Worm (Caenorhabditis elegans): ENCODE data around the gene txbp-3.
A peak's percentile ranks its signal among the peaks of the same experiment; 100 is the strongest.

The txbp-3 gene

ce11 chrIII:5012460-5012859 is 34.8 kb downstream of the txbp-3 start:
- TF ChIP-seq nhr-25 (tag; optimal IDR thresholded peaks at IDR 0.05) (no peak), ceh-82 (tag; optimal IDR thresholded peaks at IDR 0.05) (no peak), nhr-21 (tag; optimal IDR thresholded peaks at IDR 0.05) (no peak), nhr-12 (tag; optimal IDR thresholded peaks at IDR 0.05) (no peak), sma-9 (GFP tag; optimal IDR thresholded peaks at IDR 0.05) (no peak), sma-9 (tag; optimal IDR thresholded peaks at IDR 0.05) (no peak), lin-39 (tag; optimal IDR thresholded peaks at IDR 0.05) (no peak), ztf-4 (tag; optimal IDR thresholded peaks at IDR 0.05) (no peak), mdl-1 (tag; optimal IDR thresholded peaks at IDR 0.05) (no peak), unc-39 (tag; optimal IDR thresholded peaks at IDR 0.05) (no peak), ztf-11 (tag; optimal IDR thresholded peaks at IDR 0.05) (no peak), blmp-1 (tag; optimal IDR thresholded peaks at IDR 0.05; ENCODE audit: insufficient read depth) (no peak)

- TF ChIP-seq aly-2 (tag; optimal IDR thresholded peaks at IDR 0.05) (no peak), nhr-129 (tag; optimal IDR thresholded peaks at IDR 0.05) (no peak), mdl-1 (tag; optimal IDR thresholded peaks at IDR 0.05) (no peak), gmeb-1 (tag; optimal IDR thresholded peaks at IDR 0.05) (no peak), snpc-4 (tag; optimal IDR thresholded peaks at IDR 0.05) (no peak), ceh-16 (tag; optimal IDR thresholded peaks at IDR 0.05) (no peak), nhr-6 (tag; optimal IDR thresholded peaks at IDR 0.05) (no peak), R02D3.7 (tag; optimal IDR thresholded peaks at IDR 0.05) (no peak), nhr-77 (tag; optimal IDR thresholded peaks at IDR 0.05) (no peak), alr-1 (tag; optimal IDR thresholded peaks at IDR 0.05) (no peak), lin-39 (tag; optimal IDR thresholded peaks at IDR 0.05) (no peak), skn-1 (tag; optimal IDR thresholded peaks at IDR 0.05) (no peak), sma-3 (GFP tag; optimal IDR thresholded peaks at IDR 0.05) (no peak), lin-13 (GFP tag; optimal IDR thresholded peaks at IDR 0.05) (no peak), ztf-4 (tag; optimal IDR thresholded peaks at IDR 0.05) (no peak), sem-4 (tag; optimal IDR thresholded peaks at IDR 0.05) (no peak), C34F6.9 (tag; optimal IDR thresholded peaks at IDR 0.05) (no peak)
These were observed 36.5 kb downstream of the txbp-3 start for ce11 chrIII:5010723-5011122.

- TF ChIP-seq blmp-1 (tag; optimal IDR thresholded peaks at IDR 0.05; ENCODE audit: insufficient read depth), result no peak
- peak; percentile 2 for TF ChIP-seq aly-2 (tag; optimal IDR thresholded peaks at IDR 0.05)
These were observed 38.5 kb downstream of the txbp-3 start, which contains the start of gene R144.11 for ce11 chrIII:5008730-5009129. Gene R144.11, minus strand, starts transcription at chrIII:5008830.

DNA sequence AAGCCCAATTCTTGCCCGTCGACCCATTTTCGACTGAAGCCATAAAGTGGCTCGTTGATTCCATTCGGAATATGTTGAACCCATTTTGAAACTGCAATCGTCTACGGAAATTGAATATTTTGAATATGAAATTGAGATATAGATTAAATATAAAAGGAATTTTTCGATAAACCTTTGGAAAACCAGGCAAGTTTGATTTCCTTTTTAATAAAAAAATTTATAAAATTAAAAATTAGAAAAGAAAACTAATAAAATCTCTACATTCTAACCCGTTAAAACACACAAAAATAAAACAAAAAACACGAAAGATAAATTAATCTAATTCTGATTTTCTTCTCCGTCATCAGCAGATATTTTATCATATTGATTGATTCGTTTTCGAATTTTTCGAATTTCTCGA is 40.4 kb downstream of the txbp-3 start, which contains the start of gene R144.12:
R144.12 (minus strand) TSS at position 101 of the 400 bp plus-strand sequence.
- no peak for TF ChIP-seq lsy-2 (tag; optimal IDR thresholded peaks at IDR 0.05)
- no peak for TF ChIP-seq nhr-21 (tag; optimal IDR thresholded peaks at IDR 0.05)
- no peak for TF ChIP-seq ceh-16 (tag; optimal IDR thresholded peaks at IDR 0.05)
- TF ChIP-seq sma-3 (GFP tag; optimal IDR thresholded peaks at IDR 0.05), result no peak
- no peak for TF ChIP-seq lin-11 (tag; optimal IDR thresholded peaks at IDR 0.05)
- TF ChIP-seq unc-39 (tag; optimal IDR thresholded peaks at IDR 0.05), result no peak
- TF ChIP-seq nhr-6 (tag; optimal IDR thresholded peaks at IDR 0.05), result no peak
- no peak for TF ChIP-seq skn-1 (tag; optimal IDR thresholded peaks at IDR 0.05)
- TF ChIP-seq nhr-12 (tag; optimal IDR thresholded peaks at IDR 0.05), result no peak
- no peak for TF ChIP-seq nhr-23 (tag; optimal IDR thresholded peaks at IDR 0.05)
- no peak for TF ChIP-seq gmeb-1 (tag; optimal IDR thresholded peaks at IDR 0.05)
- TF ChIP-seq dmd-4 (tag; optimal IDR thresholded peaks at IDR 0.05), result no peak
- no peak for TF ChIP-seq R02D3.7 (tag; optimal IDR thresholded peaks at IDR 0.05)
- no peak for TF ChIP-seq blmp-1 (tag; optimal IDR thresholded peaks at IDR 0.05; ENCODE audit: insufficient read depth)
- no peak for TF ChIP-seq elt-1 (tag; optimal IDR thresholded peaks at IDR 0.05)

DNA sequence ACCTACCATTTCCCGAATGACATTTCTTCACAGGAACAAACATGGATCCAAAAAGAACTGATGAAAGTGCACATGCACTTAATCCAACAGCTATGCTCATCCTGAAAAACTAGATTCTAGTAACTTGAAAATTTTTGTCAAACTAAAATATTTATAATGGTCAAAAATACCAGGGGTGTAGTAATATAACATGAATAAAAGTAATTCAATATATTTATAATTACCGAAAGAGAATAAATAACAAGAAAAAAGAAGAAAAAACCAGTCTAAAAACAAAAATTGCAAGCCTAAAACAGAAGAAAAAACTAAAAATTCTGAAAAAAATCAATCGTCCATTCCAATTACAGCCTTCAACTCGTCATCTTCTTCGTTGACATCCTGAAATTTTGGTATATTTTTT is 42.6 kb downstream of the txbp-3 start, which contains the start of gene R144.6:
R144.6 (minus strand) TSS at position 101 of the 400 bp plus-strand sequence.
- TF ChIP-seq nhr-21 (tag; optimal IDR thresholded peaks at IDR 0.05), result no peak

- no peak for TF ChIP-seq nhr-12 (tag; optimal IDR thresholded peaks at IDR 0.05)
- no peak for TF ChIP-seq elt-3 (tag; optimal IDR thresholded peaks at IDR 0.05)
- no peak for TF ChIP-seq blmp-1 (tag; optimal IDR thresholded peaks at IDR 0.05; ENCODE audit: insufficient read depth)
- TF ChIP-seq peb-1 (tag; optimal IDR thresholded peaks at IDR 0.05), result no peak
- TF ChIP-seq nhr-6 (tag; optimal IDR thresholded peaks at IDR 0.05), result no peak
- no peak for TF ChIP-seq elt-1 (tag; optimal IDR thresholded peaks at IDR 0.05)
These were observed 45.0 kb downstream of the txbp-3 start, which contains the start of gene R144.10 for ce11 chrIII:5002231-5002630. Gene R144.10, minus strand, starts transcription at chrIII:5002331.
